Worm (Caenorhabditis elegans) whole organism, young adult: Measurements from ENCODE around the gene gsp-1.

Source experiments
- B0019.2 ChIP-seq: fragments of 200-800 bp; sonication (Bioruptor generic); conservative IDR thresholded peaks from 2 replicates; pipeline ENCODE4 v1.3.6; 2022; ENCODE audit warnings: missing genetic modification reagents, missing genetic modification characterization, missing compliant biosample characterization
- F23B12.7 ChIP-seq: sonication (generic microtip); optimal IDR thresholded peaks from 2 replicates; lab custom pipeline; 2017; ENCODE audit warnings: missing genetic modification characterization, mild to moderate bottlenecking, missing compliant biosample characterization, antibody characterized with exemption, moderate library complexity; ENCODE audit not compliant: insufficient read depth
- F39B2.1 ChIP-seq: fragments of 200-800 bp; sonication (Bioruptor generic); IDR thresholded peaks from 2 replicates; pipeline ENCODE4 v1.3.6; 2022; ENCODE audit warnings: missing genetic modification reagents, missing genetic modification characterization, missing compliant biosample characterization
- F52B5.7 ChIP-seq: sonication (generic microtip); optimal IDR thresholded peaks from 2 replicates; lab custom pipeline; 2016; ENCODE audit warnings: mild to moderate bottlenecking, missing genetic modification characterization, missing compliant biosample characterization
- K11D2.4 ChIP-seq: fragments of 200-800 bp; sonication (Bioruptor generic); IDR thresholded peaks from 2 replicates; pipeline ENCODE4 v1.3.6; 2022; ENCODE audit warnings: missing genetic modification reagents, missing genetic modification characterization, missing compliant biosample characterization
- K12H6.12 ChIP-seq: fragments of 200-800 bp; sonication (Bioruptor generic); optimal IDR thresholded peaks from 2 replicates; lab custom pipeline; 2018; ENCODE audit warnings: mild to moderate bottlenecking, missing genetic modification characterization, missing compliant biosample characterization
- T07F8.4 ChIP-seq: sonication (generic microtip); optimal IDR thresholded peaks from 2 replicates; lab custom pipeline; 2016; ENCODE audit warnings: mild to moderate bottlenecking, missing genetic modification characterization, moderate library complexity, missing compliant biosample characterization
- T26A5.8 ChIP-seq: sonication (generic microtip); optimal IDR thresholded peaks from 2 replicates; lab custom pipeline; 2016; ENCODE audit warnings: missing genetic modification characterization, missing compliant biosample characterization
- Y53G8AR.9 ChIP-seq: fragments of 200-800 bp; sonication (Bioruptor generic); conservative IDR thresholded peaks from 2 replicates; pipeline ENCODE4 v1.3.6; 2022; ENCODE audit warnings: missing genetic modification reagents, missing genetic modification characterization, missing compliant biosample characterization
- Y67H2A.10 ChIP-seq: fragments of 200-800 bp; sonication (Bioruptor generic); conservative IDR thresholded peaks from 2 replicates; pipeline ENCODE4 v1.3.6; 2022; ENCODE audit warnings: missing genetic modification reagents, missing genetic modification characterization, missing compliant biosample characterization
- akir-1 ChIP-seq: fragments of 200-800 bp; sonication (Bioruptor generic); optimal IDR thresholded peaks from 2 replicates; lab custom pipeline; 2018; ENCODE audit warnings: mild to moderate bottlenecking, missing genetic modification characterization, moderate library complexity, missing compliant biosample characterization
- ama-1 ChIP-seq, 3 experiments: fragments of 150-350 bp in 1 of 3; sonication (generic microtip) in 2 of 3; optimal IDR thresholded peaks; 2 replicates each; lab custom pipeline; 2014 to 2018; ENCODE audit warnings: missing biosample characterization in 2 of 3, missing genetic modification characterization in 2 of 3, missing genetic modification reagents in 2 of 3
- atf-7 ChIP-seq: sonication (generic microtip); optimal IDR thresholded peaks from 2 replicates; lab custom pipeline; 2017; ENCODE audit warnings: mild to moderate bottlenecking, missing genetic modification characterization, missing compliant biosample characterization
- bed-2 ChIP-seq: fragments of 200-800 bp; sonication (Bioruptor generic); IDR thresholded peaks from 2 replicates; pipeline ENCODE4 v1.3.6; 2022; ENCODE audit warnings: missing genetic modification reagents, missing genetic modification characterization, missing compliant biosample characterization
- ccch-3 ChIP-seq: fragments of 200-800 bp; sonication (Bioruptor generic); optimal IDR thresholded peaks from 2 replicates; lab custom pipeline; 2018; ENCODE audit warnings: mild to moderate bottlenecking, missing genetic modification characterization, missing compliant biosample characterization
- ceh-27 ChIP-seq: fragments of 200-800 bp; sonication (Bioruptor generic); optimal IDR thresholded peaks from 2 replicates; lab custom pipeline; 2018; ENCODE audit warnings: mild to moderate bottlenecking, missing genetic modification characterization, moderate library complexity, missing compliant biosample characterization
- ceh-40 ChIP-seq: fragments of 200-800 bp; sonication (Bioruptor generic); IDR thresholded peaks from 2 replicates; pipeline ENCODE4 v1.3.6; 2022; ENCODE audit warnings: missing genetic modification characterization, missing compliant biosample characterization
- ceh-58 ChIP-seq: fragments of 200-800 bp; sonication (Bioruptor generic); IDR thresholded peaks from 2 replicates; pipeline ENCODE4 v1.3.6; 2022; ENCODE audit warnings: missing genetic modification characterization, missing compliant biosample characterization
- ceh-79 ChIP-seq: sonication (generic microtip); optimal IDR thresholded peaks from 2 replicates; lab custom pipeline; 2017; ENCODE audit warnings: mild to moderate bottlenecking, missing genetic modification characterization, missing compliant biosample characterization
- dox-1 ChIP-seq: fragments of 200-800 bp; sonication (Bioruptor generic); IDR thresholded peaks from 2 replicates; pipeline ENCODE4 v1.3.6; 2022; ENCODE audit warnings: missing genetic modification reagents, missing genetic modification characterization, missing compliant biosample characterization
- dpff-1 ChIP-seq: sonication (generic microtip); optimal IDR thresholded peaks from 2 replicates; lab custom pipeline; 2017; ENCODE audit warnings: mild to moderate bottlenecking, missing genetic modification characterization, missing compliant biosample characterization
- dpl-1 ChIP-seq: fragments of 150-350 bp; optimal IDR thresholded peaks from 2 replicates; lab custom pipeline; 2014; ENCODE audit warnings: missing biosample characterization, missing genetic modification reagents, missing genetic modification characterization
- egrh-3 ChIP-seq: fragments of 200-800 bp; sonication (Bioruptor generic); IDR thresholded peaks from 2 replicates; pipeline ENCODE4 v1.3.6; 2022; ENCODE audit warnings: missing genetic modification reagents, missing genetic modification characterization, missing compliant biosample characterization
- hmg-20 ChIP-seq: fragments of 200-800 bp; sonication (Bioruptor generic); IDR thresholded peaks from 2 replicates; pipeline ENCODE4 v1.3.6; 2022; ENCODE audit warnings: missing genetic modification reagents, missing genetic modification characterization, missing compliant biosample characterization
- hsf-1 ChIP-seq: fragments of 200-800 bp; sonication (Bioruptor generic); IDR thresholded peaks from 2 replicates; pipeline ENCODE4 v1.3.6; 2022; ENCODE audit warnings: missing genetic modification reagents, missing genetic modification characterization, missing compliant biosample characterization
- lag-1 ChIP-seq: fragments of 200-800 bp; sonication (Bioruptor generic); IDR thresholded peaks from 2 replicates; pipeline ENCODE4 v1.3.6; 2022; ENCODE audit warnings: missing genetic modification reagents, missing genetic modification characterization, missing compliant biosample characterization
- lin-35 ChIP-seq, 3 experiments: fragments of 150-350 bp in 2 of 3; sonication (generic microtip) in 1 of 3; optimal IDR thresholded peaks; 2 replicates each; lab custom pipeline; 2014 to 2018; ENCODE audit warnings: missing biosample characterization in 3 of 3, missing genetic modification characterization in 3 of 3, missing genetic modification reagents in 3 of 3
- lin-40 ChIP-seq: sonication (generic microtip); optimal IDR thresholded peaks from 2 replicates; lab custom pipeline; 2016; ENCODE audit warnings: missing genetic modification characterization, mild to moderate bottlenecking, missing compliant biosample characterization, missing genotype, missing genetic modification reagents
- lsy-27 ChIP-seq: sonication (generic microtip); optimal IDR thresholded peaks from 2 replicates; lab custom pipeline; 2017; ENCODE audit warnings: missing genetic modification characterization, mild to moderate bottlenecking, missing compliant biosample characterization, antibody characterized with exemption, missing genotype, borderline replicate concordance; ENCODE audit not compliant: insufficient read depth
- madf-10 ChIP-seq: sonication (generic microtip); optimal IDR thresholded peaks from 2 replicates; lab custom pipeline; 2016; ENCODE audit warnings: mild to moderate bottlenecking, missing genetic modification characterization, missing compliant biosample characterization
- madf-8 ChIP-seq: fragments of 200-800 bp; sonication (Bioruptor generic); conservative IDR thresholded peaks from 2 replicates; pipeline ENCODE4 v1.3.6; 2022; ENCODE audit warnings: missing genetic modification reagents, missing genetic modification characterization, missing compliant biosample characterization
- mes-4 ChIP-seq: sonication (generic microtip); optimal IDR thresholded peaks from 2 replicates; lab custom pipeline; 2016; ENCODE audit warnings: missing genotype, missing genetic modification characterization, missing compliant biosample characterization
- nhr-27 ChIP-seq: fragments of 200-800 bp; sonication (Bioruptor generic); optimal IDR thresholded peaks from 2 replicates; lab custom pipeline; 2018; ENCODE audit warnings: mild to moderate bottlenecking, missing genetic modification characterization, moderate library complexity, missing compliant biosample characterization
- rcor-1 ChIP-seq: fragments of 200-800 bp; sonication (Bioruptor generic); IDR thresholded peaks from 2 replicates; pipeline ENCODE4 v1.3.6; 2022; ENCODE audit warnings: missing genetic modification reagents, missing genetic modification characterization, missing compliant biosample characterization
- rpc-1 ChIP-seq, 2 experiments: fragments of 150-350 bp in 1 of 2; sonication (generic microtip) in 1 of 2; optimal IDR thresholded peaks; 2 replicates each; lab custom pipeline; 2014 to 2018; ENCODE audit warnings: missing biosample characterization in 1 of 2, missing genetic modification characterization in 1 of 2, missing genetic modification reagents in 1 of 2, missing genotype in 1 of 2
- sdz-38 ChIP-seq: sonication (generic microtip); optimal IDR thresholded peaks from 2 replicates; lab custom pipeline; 2016; ENCODE audit warnings: missing genotype, missing genetic modification characterization, missing compliant biosample characterization
- sea-2 ChIP-seq: fragments of 200-800 bp; sonication (Bioruptor generic); IDR thresholded peaks from 2 replicates; pipeline ENCODE4 v1.3.6; 2022; ENCODE audit warnings: missing genetic modification characterization, missing compliant biosample characterization
- snpc-3.4 ChIP-seq: sonication (generic microtip); optimal IDR thresholded peaks from 2 replicates; lab custom pipeline; 2017; ENCODE audit warnings: missing genetic modification characterization, mild to moderate bottlenecking, missing compliant biosample characterization, antibody characterized with exemption, moderate library complexity, missing genotype, missing genetic modification reagents
- somi-1 ChIP-seq: fragments of 200-800 bp; sonication (Bioruptor generic); optimal IDR thresholded peaks from 2 replicates; lab custom pipeline; 2018; ENCODE audit warnings: mild to moderate bottlenecking, missing genetic modification characterization, missing compliant biosample characterization
- sptf-2 ChIP-seq: fragments of 200-800 bp; sonication (Bioruptor generic); optimal IDR thresholded peaks from 2 replicates; lab custom pipeline; 2018; ENCODE audit warnings: mild to moderate bottlenecking, missing genetic modification characterization, missing compliant biosample characterization
- tlf-1 ChIP-seq: fragments of 200-800 bp; sonication (Bioruptor generic); optimal IDR thresholded peaks from 2 replicates; lab custom pipeline; 2018; ENCODE audit warnings: mild to moderate bottlenecking, missing genetic modification characterization, missing compliant biosample characterization
- zfh-2 ChIP-seq: fragments of 200-800 bp; sonication (Bioruptor generic); conservative IDR thresholded peaks from 2 replicates; pipeline ENCODE4 v1.3.6; 2022; ENCODE audit warnings: missing genetic modification reagents, missing genetic modification characterization, missing compliant biosample characterization
- zim-3 ChIP-seq: sonication (generic microtip); optimal IDR thresholded peaks from 2 replicates; lab custom pipeline; 2017; ENCODE audit warnings: mild to moderate bottlenecking, missing genetic modification characterization, moderate library complexity, missing compliant biosample characterization
- ztf-26 ChIP-seq: sonication (generic microtip); optimal IDR thresholded peaks from 2 replicates; lab custom pipeline; 2017; ENCODE audit warnings: missing genetic modification characterization, missing compliant biosample characterization
- ztf-3 ChIP-seq: fragments of 200-800 bp; sonication (Bioruptor generic); optimal IDR thresholded peaks from 2 replicates; lab custom pipeline; 2018; ENCODE audit warnings: mild to moderate bottlenecking, missing genetic modification characterization, missing compliant biosample characterization

The gsp-1 gene

DNA sequence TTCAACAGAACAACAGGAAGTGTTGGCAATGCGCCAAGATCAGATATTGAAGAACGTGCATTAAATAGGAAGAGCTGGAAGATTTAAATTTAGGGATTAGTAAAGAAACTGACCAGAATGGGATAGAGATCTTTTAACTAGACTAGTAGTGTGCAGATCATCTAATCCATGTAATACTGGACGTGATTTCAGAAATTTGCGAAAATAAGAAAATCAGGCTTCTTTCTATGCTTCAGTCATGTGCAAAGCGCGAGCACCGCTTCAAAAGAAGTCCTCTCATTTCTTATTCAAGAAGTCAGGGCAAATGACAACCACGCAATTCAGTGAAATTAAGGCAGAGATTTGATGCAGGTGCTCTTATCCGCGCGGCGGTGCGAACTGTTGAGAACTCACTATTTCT, 35.8 kb downstream of the gsp-1 start:
- TF ChIP-seq lin-40 (tag; lab: Kevin White, UChicago): no peak
- TF ChIP-seq zim-3: no peak
- no peak for TF ChIP-seq atf-7 (tag; lab: Kevin White, UChicago)
- no peak for TF ChIP-seq madf-10 (tag; lab: Kevin White, UChicago)
- TF ChIP-seq hmg-20 (GFP tag; lab: Robert Waterston, UW): no peak
- TF ChIP-seq ceh-58 (GFP tag; lab: Robert Waterston, UW): no peak
- TF ChIP-seq T07F8.4: no peak
- TF ChIP-seq ceh-27 (GFP tag; lab: Kevin White, UChicago): no peak
- TF ChIP-seq lsy-27 (tag; lab: Kevin White, UChicago): no peak
- TF ChIP-seq zfh-2 (GFP tag; lab: Robert Waterston, UW): no peak
- TF ChIP-seq tlf-1 (GFP tag; lab: Kevin White, UChicago): no peak
- TF ChIP-seq dox-1: no peak
- no peak for TF ChIP-seq Y53G8AR.9 (GFP tag; lab: Robert Waterston, UW)
- no peak for TF ChIP-seq ztf-26 (tag; lab: Kevin White, UChicago)
- no peak for TF ChIP-seq K11D2.4
- TF ChIP-seq sea-2: no peak
- TF ChIP-seq dpl-1 (GFP tag; lab: Kevin White, UChicago): no peak

DNA sequence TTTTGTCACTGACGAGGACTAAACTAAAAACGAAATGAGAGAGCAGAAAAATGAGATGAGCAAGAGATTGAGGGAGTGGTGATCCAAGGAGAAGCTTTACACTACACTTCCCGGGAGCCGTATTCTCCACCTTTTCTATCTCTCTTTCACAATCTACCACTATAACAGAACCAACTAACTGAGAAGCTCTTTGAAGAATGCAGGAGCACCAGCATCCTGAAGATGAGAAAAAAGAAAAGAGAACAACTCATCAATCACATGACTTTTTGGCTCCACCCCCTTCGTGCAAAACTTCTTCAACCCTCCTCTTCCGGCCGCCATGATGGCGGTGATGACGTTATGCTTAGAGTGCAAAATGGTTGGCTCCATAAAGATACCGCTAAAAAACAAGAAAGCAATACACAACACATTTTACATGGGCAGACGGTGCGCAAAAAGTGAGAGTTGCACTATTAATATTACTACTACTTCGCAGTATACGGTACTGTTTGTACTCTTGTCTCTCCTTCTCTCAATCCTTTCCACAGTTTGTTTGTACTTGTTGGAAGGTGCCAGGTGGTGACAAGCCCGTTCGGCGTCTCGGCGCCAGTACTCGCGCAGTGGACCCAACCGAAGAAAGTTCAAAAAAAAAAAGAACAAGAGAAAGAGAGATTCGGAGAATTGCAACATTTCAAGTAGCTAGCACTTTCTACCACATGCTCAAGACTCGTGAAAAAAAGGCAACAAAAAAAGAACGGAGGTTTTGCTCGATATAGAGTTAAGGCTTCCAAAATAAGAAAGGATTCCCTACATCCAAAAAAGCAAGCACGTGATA, 37.0 kb downstream of the gsp-1 start:
- TF ChIP-seq ceh-58 (GFP tag; lab: Robert Waterston, UW): no peak
- TF ChIP-seq F52B5.7 (tag; lab: Kevin White, UChicago): no peak
- no peak for TF ChIP-seq ceh-79
- TF ChIP-seq mes-4: no peak
- TF ChIP-seq B0019.2 (GFP tag; lab: Robert Waterston, UW): no peak
- no peak for TF ChIP-seq tlf-1 (GFP tag; lab: Kevin White, UChicago)
- TF ChIP-seq sdz-38 (tag; lab: Kevin White, UChicago): no peak
- no peak for TF ChIP-seq egrh-3 (GFP tag; lab: Robert Waterston, UW)
- no peak for TF ChIP-seq akir-1
- TF ChIP-seq ztf-3 (GFP tag; lab: Kevin White, UChicago): no peak
- TF ChIP-seq T26A5.8 (tag; lab: Kevin White, UChicago): no peak
- TF ChIP-seq lin-35 (GFP tag; optimal IDR thresholded peaks at IDR 0.05; lab: Kevin White, UChicago): no peak
- TF ChIP-seq zim-3: no peak
- no peak for TF ChIP-seq Y67H2A.10
- no peak for TF ChIP-seq hsf-1
- TF ChIP-seq dpl-1 (GFP tag; lab: Kevin White, UChicago): no peak
- no peak for TF ChIP-seq hmg-20 (GFP tag; lab: Robert Waterston, UW)
- TF ChIP-seq F23B12.7: no peak
- TF ChIP-seq K12H6.12 (tag; lab: Kevin White, UChicago): peak; percentile 39
- TF ChIP-seq ccch-3 (GFP tag; lab: Kevin White, UChicago): no peak
- peak; percentile 38 for TF ChIP-seq ama-1 (optimal IDR thresholded peaks at IDR 0.05; lab: Kevin White, UChicago)
- no peak for TF ChIP-seq ama-1 (GFP tag; optimal IDR thresholded peaks at IDR 0.05; lab: Kevin White, UChicago)
- no peak for TF ChIP-seq Y53G8AR.9 (GFP tag; lab: Robert Waterston, UW)
- TF ChIP-seq nhr-27 (tag; lab: Kevin White, UChicago): no peak
- TF ChIP-seq bed-2 (GFP tag; lab: Robert Waterston, UW): no peak
- no peak for TF ChIP-seq ceh-40 (GFP tag; lab: Robert Waterston, UW)
- no peak for TF ChIP-seq ztf-26 (tag; lab: Kevin White, UChicago)
- no peak for TF ChIP-seq sptf-2
- TF ChIP-seq somi-1: peak; percentile 49
- no peak for TF ChIP-seq rpc-1 (optimal IDR thresholded peaks at IDR 0.05; lab: Kevin White, UChicago)
- TF ChIP-seq rpc-1 (tag; optimal IDR thresholded peaks at IDR 0.05; lab: Kevin White, UChicago): no peak
- TF ChIP-seq lag-1: no peak
- TF ChIP-seq rcor-1 (GFP tag; lab: Robert Waterston, UW): 0 out of 2 replicates have a peak, but pooled peaks have one; percentile 14
- TF ChIP-seq madf-8 (GFP tag; lab: Robert Waterston, UW): no peak
- TF ChIP-seq snpc-3.4 (tag; lab: Kevin White, UChicago): no peak
- no peak for TF ChIP-seq F39B2.1 (GFP tag; lab: Robert Waterston, UW)
- no peak for TF ChIP-seq dpff-1
